Worm (Caenorhabditis elegans): ENCODE data around the gene W01D2.1.

DNA sequence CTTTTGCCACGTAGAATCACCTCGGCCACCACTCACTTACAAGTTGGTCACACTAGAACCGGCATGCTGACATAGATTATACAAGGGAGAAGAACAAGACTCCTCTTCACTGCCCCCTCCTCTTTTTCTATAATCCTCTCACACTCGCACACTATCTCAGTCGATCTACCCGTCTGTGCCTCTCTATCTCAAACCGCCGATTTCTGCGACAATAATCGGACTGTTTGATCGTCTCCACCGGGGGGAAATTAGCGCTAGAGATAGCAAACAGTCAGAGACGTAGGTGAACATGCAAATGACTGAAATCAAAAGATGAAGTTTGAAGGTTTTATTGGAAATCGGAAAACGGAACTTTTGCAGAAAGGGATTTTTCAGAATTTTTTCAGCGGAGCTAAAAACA, 7.1 kb downstream of the W01D2.1 start:
- TF ChIP-seq tab-1 (GFP tag; IDR thresholded peaks at IDR 0.05) (no peak), med-1 (GFP tag; optimal IDR thresholded peaks at IDR 0.05; ENCODE audit: insufficient read depth) (no peak), klf-2 (GFP tag; conservative IDR thresholded peaks at IDR 0.05) (no peak), flt-1 (GFP tag; IDR thresholded peaks at IDR 0.05) (no peak), ref-1 (GFP tag; conservative IDR thresholded peaks at IDR 0.05) (no peak), T22C8.4 (GFP tag; IDR thresholded peaks at IDR 0.05) (no peak), ztf-23 (GFP tag; IDR thresholded peaks at IDR 0.05) (no peak)

Data from whole organism, midembryonic.